Fruit fly (Drosophila melanogaster): ENCODE results near the gene Bsg.

Bsg gene

DNA sequence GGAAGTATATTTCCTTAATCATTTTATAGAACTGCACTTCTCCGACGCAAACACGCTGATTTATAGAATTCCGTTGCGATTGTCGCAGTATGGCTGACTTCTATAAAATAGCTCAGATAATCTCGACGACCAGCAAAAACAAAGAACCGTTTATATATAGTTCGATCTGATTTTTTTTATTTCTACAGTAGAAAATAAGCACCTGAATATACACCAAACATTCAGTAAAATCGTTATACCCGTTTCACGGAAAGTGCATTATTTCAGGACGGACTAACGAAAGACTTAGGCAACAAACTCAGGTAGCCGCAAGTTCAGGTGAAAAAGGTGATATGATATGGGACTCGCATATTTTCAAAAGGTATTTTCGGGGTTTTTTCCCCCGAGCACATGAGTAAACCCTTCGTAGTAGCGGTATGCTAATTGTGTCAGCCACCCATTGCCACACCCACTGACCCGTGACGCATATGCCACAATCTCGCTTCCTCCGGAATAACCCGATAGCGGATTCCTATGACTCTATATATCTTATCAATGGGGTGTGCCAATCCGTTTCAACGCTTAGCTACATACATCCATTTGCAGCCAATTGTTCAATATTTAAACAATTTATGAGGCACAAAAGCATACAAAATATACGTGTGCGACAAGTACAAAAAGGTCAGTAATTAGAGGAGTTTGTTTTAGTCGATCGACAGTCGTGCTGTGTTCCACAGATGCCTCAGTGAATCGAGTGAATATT lies 62.0 kb downstream of the Bsg start, which contains the start of the genes CG42763 and CG43394:
Gene CG42763, minus strand, starts transcription at position 41 of the 742 bp plus-strand sequence.
Gene CG43394, plus strand, starts transcription at position 692 of the 742 bp plus-strand sequence.
- TF ChIP-seq CG8478 (optimal IDR thresholded peaks at IDR 0.05) = no peak
- no peak for TF ChIP-seq psq (optimal IDR thresholded peaks at IDR 0.05)
- no peak for TF ChIP-seq pan (optimal IDR thresholded peaks at IDR 0.05)
- TF ChIP-seq EcR (GFP tag; optimal IDR thresholded peaks at IDR 0.05) = no peak
- no peak for TF ChIP-seq Dll (optimal IDR thresholded peaks at IDR 0.05)
- TF ChIP-seq usp (GFP tag; optimal IDR thresholded peaks at IDR 0.05) = no peak

dm6 chr2L:8146994-8147661 lies 63.9 kb downstream of the Bsg start, which contains the start of gene CG31606:
Gene CG31606 (plus strand): TSS chr2L:8147611.
- TF ChIP-seq EcR (GFP tag; optimal IDR thresholded peaks at IDR 0.05) (no peak), pan (optimal IDR thresholded peaks at IDR 0.05) (no peak), psq (optimal IDR thresholded peaks at IDR 0.05) (no peak), usp (GFP tag; optimal IDR thresholded peaks at IDR 0.05) (no peak), Dll (optimal IDR thresholded peaks at IDR 0.05) (no peak), CG8478 (optimal IDR thresholded peaks at IDR 0.05) (no peak)

- TF ChIP-seq Dll (optimal IDR thresholded peaks at IDR 0.05) (no peak), psq (optimal IDR thresholded peaks at IDR 0.05) (no peak), pan (optimal IDR thresholded peaks at IDR 0.05) (no peak), CG8478 (optimal IDR thresholded peaks at IDR 0.05) (no peak), EcR (GFP tag; optimal IDR thresholded peaks at IDR 0.05) (no peak), usp (GFP tag; optimal IDR thresholded peaks at IDR 0.05) (no peak)
Measured at dm6 chr2L:8148514-8149085, 65.4 kb downstream of the Bsg start.

- no peak for TF ChIP-seq CG8478 (optimal IDR thresholded peaks at IDR 0.05)
- no peak for TF ChIP-seq usp (GFP tag; optimal IDR thresholded peaks at IDR 0.05)
- TF ChIP-seq psq (optimal IDR thresholded peaks at IDR 0.05) = no peak
- no peak for TF ChIP-seq EcR (GFP tag; optimal IDR thresholded peaks at IDR 0.05)
- no peak for TF ChIP-seq pan (optimal IDR thresholded peaks at IDR 0.05)
- no peak for TF ChIP-seq Dll (optimal IDR thresholded peaks at IDR 0.05)
Measured at dm6 chr2L:8156682-8157081, 73.5 kb downstream of the Bsg start.

DNA sequence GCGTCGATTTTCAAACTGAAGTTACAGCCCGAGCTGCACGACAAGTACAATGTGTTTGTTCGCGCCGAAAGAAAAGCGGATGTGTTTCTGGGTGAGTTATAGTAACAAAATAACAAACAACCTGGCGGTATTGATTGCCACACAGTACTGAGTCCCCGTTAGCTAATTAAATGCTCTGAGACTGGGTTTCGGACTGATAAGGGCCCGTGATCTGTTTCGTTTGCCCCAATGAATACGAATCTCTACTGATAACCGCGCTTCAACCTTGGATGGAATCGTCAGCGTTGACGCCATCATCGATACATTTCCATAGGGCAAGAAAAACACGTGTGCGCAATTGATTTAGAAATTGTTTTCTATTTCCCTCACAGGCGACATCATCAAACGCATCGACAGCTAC lies 73.9 kb downstream of the Bsg start:
- TF ChIP-seq CG8478 (optimal IDR thresholded peaks at IDR 0.05) (no peak), pan (optimal IDR thresholded peaks at IDR 0.05) (no peak), usp (GFP tag; optimal IDR thresholded peaks at IDR 0.05) (no peak), EcR (GFP tag; optimal IDR thresholded peaks at IDR 0.05) (no peak), Dll (optimal IDR thresholded peaks at IDR 0.05) (no peak), psq (optimal IDR thresholded peaks at IDR 0.05) (no peak)

- TF ChIP-seq Dll (optimal IDR thresholded peaks at IDR 0.05) (no peak), usp (GFP tag; optimal IDR thresholded peaks at IDR 0.05) (no peak), psq (optimal IDR thresholded peaks at IDR 0.05) (no peak), CG8478 (optimal IDR thresholded peaks at IDR 0.05) (no peak), EcR (GFP tag; optimal IDR thresholded peaks at IDR 0.05) (no peak), pan (optimal IDR thresholded peaks at IDR 0.05) (no peak)
Measured at dm6 chr2L:8159498-8159897, 76.3 kb downstream of the Bsg start, which contains the start of the genes PAPLA1 and Rbsn-5. Gene PAPLA1 (minus strand): TSS chr2L:8159638. Gene Rbsn-5 (plus strand): TSS chr2L:8159832.

DNA sequence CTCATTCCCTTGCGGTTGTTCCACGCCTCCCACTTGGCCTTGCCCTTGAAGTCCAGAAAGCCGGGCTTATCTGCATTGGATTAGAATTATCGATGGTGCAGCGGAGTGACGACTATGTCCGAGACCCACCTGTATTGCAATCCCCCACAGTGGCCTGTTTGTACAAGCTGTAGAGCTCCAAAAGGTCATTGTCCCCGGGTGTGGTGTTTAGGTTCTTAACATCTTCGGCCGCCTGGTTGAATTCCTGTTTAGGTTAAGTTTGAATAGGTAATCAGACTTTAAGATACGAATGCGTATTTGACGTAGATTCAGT lies 78.7 kb downstream of the Bsg start:
- peak; percentile 82 to 94 for TF ChIP-seq EcR (GFP tag; optimal IDR thresholded peaks at IDR 0.05)
- no peak for TF ChIP-seq CG8478 (optimal IDR thresholded peaks at IDR 0.05)
- no peak for TF ChIP-seq usp (GFP tag; optimal IDR thresholded peaks at IDR 0.05)
- no peak for TF ChIP-seq pan (optimal IDR thresholded peaks at IDR 0.05)
- no peak for TF ChIP-seq psq (optimal IDR thresholded peaks at IDR 0.05)
- TF ChIP-seq Dll (optimal IDR thresholded peaks at IDR 0.05) = no peak

dm6 chr2L:8162307-8163024 lies 79.2 kb downstream of the Bsg start, which contains the start of gene Acbp1:
Gene Acbp1 (minus strand): TSS chr2L:8162452.
- TF ChIP-seq EcR (GFP tag; optimal IDR thresholded peaks at IDR 0.05) (peak in 1 of 2 experiments; percentile 52), CG8478 (optimal IDR thresholded peaks at IDR 0.05) (no peak)

DNA sequence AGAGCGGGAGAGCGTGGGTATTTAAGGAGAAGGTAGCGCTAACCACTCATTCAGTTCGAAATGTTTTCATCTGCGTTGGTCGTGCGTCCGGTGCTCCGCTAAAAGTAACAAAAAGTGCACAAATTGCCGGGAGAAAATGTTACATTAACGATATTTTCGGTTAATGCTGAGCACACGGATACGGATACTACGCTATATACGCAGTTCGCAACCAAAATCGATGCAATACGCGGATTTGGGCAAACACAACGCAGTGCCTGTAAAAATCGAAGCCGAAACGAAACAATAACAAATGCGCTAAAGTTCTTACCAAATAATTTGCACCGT lies 79.8 kb downstream of the Bsg start, which contains the start of gene Piezo:
Gene Piezo, plus strand, starts transcription at position 49 of the 327 bp plus-strand sequence.
- TF ChIP-seq usp (GFP tag; optimal IDR thresholded peaks at IDR 0.05) (no peak), Dll (optimal IDR thresholded peaks at IDR 0.05) (no peak), pan (optimal IDR thresholded peaks at IDR 0.05) (no peak), EcR (GFP tag; optimal IDR thresholded peaks at IDR 0.05) (no peak)

dm6 chr2L:8163588-8164166 lies 80.5 kb downstream of the Bsg start:
- no peak for TF ChIP-seq EcR (GFP tag; optimal IDR thresholded peaks at IDR 0.05)
- TF ChIP-seq usp (GFP tag; optimal IDR thresholded peaks at IDR 0.05) = no peak
- TF ChIP-seq pan (optimal IDR thresholded peaks at IDR 0.05) = no peak
- no peak for TF ChIP-seq psq (optimal IDR thresholded peaks at IDR 0.05)
- no peak for TF ChIP-seq CG8478 (optimal IDR thresholded peaks at IDR 0.05)
- TF ChIP-seq Dll (optimal IDR thresholded peaks at IDR 0.05) = no peak

dm6 chr2L:8164219-8164618 lies 81.0 kb downstream of the Bsg start:
- no peak for TF ChIP-seq EcR (GFP tag; optimal IDR thresholded peaks at IDR 0.05)
- no peak for TF ChIP-seq usp (GFP tag; optimal IDR thresholded peaks at IDR 0.05)
- TF ChIP-seq psq (optimal IDR thresholded peaks at IDR 0.05) = no peak
- no peak for TF ChIP-seq Dll (optimal IDR thresholded peaks at IDR 0.05)
- TF ChIP-seq pan (optimal IDR thresholded peaks at IDR 0.05) = no peak
- no peak for TF ChIP-seq CG8478 (optimal IDR thresholded peaks at IDR 0.05)

All from whole organism.